Worm (Caenorhabditis elegans) whole organism, late embryonic: ENCODE results near the gene nhr-270.

ENCODE experiments used
- C08G9.2 ChIP-seq: sonication (generic microtip); optimal IDR thresholded peaks from 2 replicates; lab custom pipeline; 2016; ENCODE audit warnings: mild to moderate bottlenecking, missing genetic modification characterization, moderate library complexity, missing compliant biosample characterization
- C38D4.7 ChIP-seq: fragments of 200-800 bp; sonication (Bioruptor generic); optimal IDR thresholded peaks from 2 replicates; lab custom pipeline; 2018; ENCODE audit warnings: mild to moderate bottlenecking, missing genetic modification characterization, moderate library complexity, missing compliant biosample characterization
- F13H6.1 ChIP-seq: sonication (generic microtip); optimal IDR thresholded peaks from 2 replicates; lab custom pipeline; 2016; ENCODE audit warnings: missing genetic modification characterization, missing compliant biosample characterization
- K09A11.1 ChIP-seq: sonication (generic microtip); optimal IDR thresholded peaks from 2 replicates; lab custom pipeline; 2017; ENCODE audit warnings: antibody characterized with exemption, mild to moderate bottlenecking, missing genetic modification characterization, missing compliant biosample characterization; ENCODE audit not compliant: insufficient read depth
- T23F11.4 ChIP-seq: fragments of 200-800 bp; sonication (Bioruptor generic); optimal IDR thresholded peaks from 2 replicates; lab custom pipeline; 2018; ENCODE audit warnings: mild to moderate bottlenecking, missing genetic modification characterization, missing compliant biosample characterization
- Y22D7AL.16 ChIP-seq: sonication (generic microtip); optimal IDR thresholded peaks from 2 replicates; lab custom pipeline; 2016; ENCODE audit warnings: missing genetic modification characterization, missing compliant biosample characterization
- ahr-1 ChIP-seq: sonication (generic microtip); optimal IDR thresholded peaks from 2 replicates; lab custom pipeline; 2016; ENCODE audit warnings: missing genetic modification characterization, missing compliant biosample characterization
- ama-1 ChIP-seq: fragments of 150-350 bp; optimal IDR thresholded peaks from 2 replicates; lab custom pipeline; 2014
- ceh-18 ChIP-seq: sonication (generic microtip); optimal IDR thresholded peaks from 2 replicates; lab custom pipeline; 2016; ENCODE audit warnings: missing genetic modification characterization, missing compliant biosample characterization
- ceh-19 ChIP-seq: fragments of 200-800 bp; sonication (Bioruptor generic); optimal IDR thresholded peaks from 2 replicates; lab custom pipeline; 2018; ENCODE audit warnings: mild to moderate bottlenecking, missing genetic modification characterization, missing compliant biosample characterization
- ceh-30 ChIP-seq: fragments of 150-350 bp; optimal IDR thresholded peaks from 2 replicates; lab custom pipeline; 2014; ENCODE audit warnings: missing biosample characterization, missing genetic modification characterization
- ceh-34 ChIP-seq: sonication (generic microtip); optimal IDR thresholded peaks from 2 replicates; lab custom pipeline; 2016; ENCODE audit warnings: mild to moderate bottlenecking, missing genetic modification characterization, missing compliant biosample characterization
- ceh-45 ChIP-seq: fragments of 200-800 bp; sonication (Bioruptor generic); IDR thresholded peaks from 2 replicates; pipeline ENCODE4 v1.3.6; 2022; ENCODE audit warnings: missing genetic modification reagents, missing genetic modification characterization, missing compliant biosample characterization
- ceh-48 ChIP-seq: sonication (generic microtip); optimal IDR thresholded peaks from 2 replicates; lab custom pipeline; 2016; ENCODE audit warnings: missing genetic modification characterization, inconsistent platforms, missing compliant biosample characterization
- ceh-6 ChIP-seq: fragments of 200-800 bp; sonication (Bioruptor generic); optimal IDR thresholded peaks from 2 replicates; lab custom pipeline; 2018; ENCODE audit warnings: mild to moderate bottlenecking, missing genetic modification characterization, missing compliant biosample characterization
- dve-1 ChIP-seq: sonication (generic microtip); optimal IDR thresholded peaks from 2 replicates; lab custom pipeline; 2017; ENCODE audit warnings: antibody characterized with exemption, mild to moderate bottlenecking, missing genetic modification characterization, missing compliant biosample characterization
- elt-4 ChIP-seq: sonication (generic microtip); optimal IDR thresholded peaks from 2 replicates; lab custom pipeline; 2016; ENCODE audit warnings: missing genetic modification characterization, missing compliant biosample characterization
- ets-4 ChIP-seq: sonication (generic microtip); optimal IDR thresholded peaks from 2 replicates; lab custom pipeline; 2016; ENCODE audit warnings: missing genetic modification characterization, missing compliant biosample characterization
- eyg-1 ChIP-seq: sonication (generic microtip); optimal IDR thresholded peaks from 2 replicates; lab custom pipeline; 2016; ENCODE audit warnings: missing genotype, missing genetic modification characterization, missing compliant biosample characterization
- fkh-6 ChIP-seq: sonication (generic microtip); optimal IDR thresholded peaks from 2 replicates; lab custom pipeline; 2016; ENCODE audit warnings: missing genetic modification characterization, missing compliant biosample characterization
- gmeb-2 ChIP-seq: sonication (generic microtip); optimal IDR thresholded peaks from 2 replicates; lab custom pipeline; 2016; ENCODE audit warnings: missing genetic modification characterization, inconsistent platforms, missing compliant biosample characterization
- lim-6 ChIP-seq: sonication (generic microtip); optimal IDR thresholded peaks from 2 replicates; lab custom pipeline; 2016; ENCODE audit warnings: missing genetic modification characterization, missing compliant biosample characterization
- madf-2 ChIP-seq: sonication (generic microtip); optimal IDR thresholded peaks from 2 replicates; lab custom pipeline; 2017; ENCODE audit warnings: missing genetic modification characterization, missing compliant biosample characterization
- nfya-1 ChIP-seq: sonication (generic microtip); optimal IDR thresholded peaks from 2 replicates; lab custom pipeline; 2017; ENCODE audit warnings: missing genetic modification characterization, mild to moderate bottlenecking, missing compliant biosample characterization, antibody characterized with exemption, moderate library complexity
- nhr-11 ChIP-seq: fragments of 150-350 bp; optimal IDR thresholded peaks from 2 replicates; lab custom pipeline; 2014; ENCODE audit warnings: missing biosample characterization, missing genetic modification characterization
- npax-4 ChIP-seq: sonication (generic microtip); optimal IDR thresholded peaks from 2 replicates; lab custom pipeline; 2016; ENCODE audit warnings: missing genetic modification characterization, missing compliant biosample characterization
- pag-3 ChIP-seq: sonication (generic microtip); optimal IDR thresholded peaks from 2 replicates; lab custom pipeline; 2016; ENCODE audit warnings: missing compliant biosample characterization, missing genetic modification characterization, borderline replicate concordance
- pha-4 ChIP-seq: fragments of 150-350 bp; optimal IDR thresholded peaks from 2 replicates; lab custom pipeline; 2018; ENCODE audit warnings: missing biosample characterization, missing genetic modification reagents, missing genetic modification characterization
- ref-2 ChIP-seq: sonication (generic microtip); optimal IDR thresholded peaks from 2 replicates; lab custom pipeline; 2016; ENCODE audit warnings: missing genetic modification characterization, missing compliant biosample characterization
- sdc-2 ChIP-seq: sonication (generic microtip); optimal IDR thresholded peaks from 2 replicates; lab custom pipeline; 2016; ENCODE audit warnings: missing genotype, missing genetic modification characterization, missing compliant biosample characterization
- sox-4 ChIP-seq: sonication (generic microtip); optimal IDR thresholded peaks from 2 replicates; lab custom pipeline; 2017; ENCODE audit warnings: mild to moderate bottlenecking, missing genetic modification characterization, inconsistent platforms, missing compliant biosample characterization
- syd-9 ChIP-seq: sonication (generic microtip); optimal IDR thresholded peaks from 2 replicates; lab custom pipeline; 2016; ENCODE audit warnings: mild to moderate bottlenecking, missing genetic modification characterization, moderate library complexity, missing compliant biosample characterization
- ttx-3 ChIP-seq: sonication (generic microtip); optimal IDR thresholded peaks from 2 replicates; lab custom pipeline; 2016; ENCODE audit warnings: missing genetic modification reagents, missing genetic modification characterization, missing compliant biosample characterization
- unc-42 ChIP-seq: sonication (generic microtip); optimal IDR thresholded peaks from 2 replicates; lab custom pipeline; 2016; ENCODE audit warnings: missing genotype, missing genetic modification characterization, missing compliant biosample characterization
- unc-86 ChIP-seq: sonication (generic microtip); optimal IDR thresholded peaks from 2 replicates; lab custom pipeline; 2016; ENCODE audit warnings: missing genetic modification characterization, missing compliant biosample characterization

nhr-270 gene

DNA sequence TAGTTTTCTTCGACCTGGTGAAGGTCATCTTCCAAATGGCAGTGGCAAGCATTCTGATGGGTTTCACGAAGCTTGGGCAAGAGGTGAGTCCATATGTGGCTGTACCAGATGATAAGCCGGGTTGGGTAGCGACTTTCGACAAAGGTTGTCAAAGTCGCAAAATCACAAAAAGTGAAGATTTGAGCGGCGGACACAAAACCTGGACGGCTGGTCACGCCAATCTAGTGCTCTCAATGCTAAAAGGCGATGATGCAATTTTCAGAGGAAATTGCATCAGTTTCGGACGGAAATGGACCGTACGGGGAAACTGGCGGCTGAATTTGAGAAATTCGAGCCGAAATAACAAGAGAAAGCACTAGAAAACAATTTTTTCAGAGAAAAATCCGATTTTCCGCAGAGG lies 7.3 kb downstream of the nhr-270 start:
- no peak for TF ChIP-seq unc-42 (tag; lab: Kevin White, UChicago)
- no peak for TF ChIP-seq nfya-1 (tag; lab: Kevin White, UChicago)
- TF ChIP-seq T23F11.4 (GFP tag; lab: Kevin White, UChicago), result no peak
- TF ChIP-seq fkh-6 (tag; lab: Kevin White, UChicago), result no peak
- no peak for TF ChIP-seq lim-6 (tag; lab: Kevin White, UChicago)
- no peak for TF ChIP-seq eyg-1 (tag; lab: Kevin White, UChicago)
- no peak for TF ChIP-seq ttx-3
- no peak for TF ChIP-seq C08G9.2 (tag; lab: Kevin White, UChicago)
- TF ChIP-seq sox-4, result no peak
- no peak for TF ChIP-seq F13H6.1 (tag; lab: Kevin White, UChicago)
- TF ChIP-seq ref-2 (tag; lab: Kevin White, UChicago), result no peak
- TF ChIP-seq ceh-34, result no peak
- TF ChIP-seq, all 69 proteins: peak for 0

DNA sequence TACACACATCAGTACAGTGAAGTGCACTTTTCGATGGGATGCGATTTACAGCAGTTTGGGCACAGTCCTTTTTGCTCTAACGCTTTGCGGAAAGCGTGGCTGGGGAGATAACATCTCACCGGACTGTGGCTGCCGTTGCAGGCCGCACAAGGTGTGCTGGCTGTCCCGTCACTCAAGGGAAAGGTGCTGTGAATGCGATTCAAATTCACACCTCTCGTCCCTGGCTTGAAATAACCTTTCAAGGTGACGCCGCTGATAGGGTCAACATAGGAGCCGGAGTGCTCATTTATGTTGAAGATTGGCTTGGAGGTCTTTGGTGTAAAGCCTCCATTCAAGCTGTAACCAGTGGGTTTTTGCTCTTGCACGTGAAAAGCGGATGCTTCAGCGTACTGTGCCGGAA lies 10.4 kb downstream of the nhr-270 start:
- no peak for TF ChIP-seq elt-4
- no peak for TF ChIP-seq ets-4 (tag; lab: Kevin White, UChicago)
- TF ChIP-seq C38D4.7 (GFP tag; lab: Kevin White, UChicago), result no peak
- TF ChIP-seq dve-1, result no peak
- no peak for TF ChIP-seq ttx-3
- TF ChIP-seq Y22D7AL.16 (tag; lab: Kevin White, UChicago), result no peak
- TF ChIP-seq unc-86 (tag; lab: Kevin White, UChicago), result no peak
- no peak for TF ChIP-seq npax-4 (tag; lab: Kevin White, UChicago)
- TF ChIP-seq ceh-18 (tag; lab: Kevin White, UChicago), result no peak
- no peak for TF ChIP-seq ama-1
- no peak for TF ChIP-seq ceh-45
- TF ChIP-seq syd-9 (tag; lab: Kevin White, UChicago), result no peak
- TF ChIP-seq nhr-11, result no peak
- no peak for TF ChIP-seq ceh-6 (GFP tag; lab: Kevin White, UChicago)
- no peak for TF ChIP-seq pag-3 (tag; lab: Kevin White, UChicago)

DNA sequence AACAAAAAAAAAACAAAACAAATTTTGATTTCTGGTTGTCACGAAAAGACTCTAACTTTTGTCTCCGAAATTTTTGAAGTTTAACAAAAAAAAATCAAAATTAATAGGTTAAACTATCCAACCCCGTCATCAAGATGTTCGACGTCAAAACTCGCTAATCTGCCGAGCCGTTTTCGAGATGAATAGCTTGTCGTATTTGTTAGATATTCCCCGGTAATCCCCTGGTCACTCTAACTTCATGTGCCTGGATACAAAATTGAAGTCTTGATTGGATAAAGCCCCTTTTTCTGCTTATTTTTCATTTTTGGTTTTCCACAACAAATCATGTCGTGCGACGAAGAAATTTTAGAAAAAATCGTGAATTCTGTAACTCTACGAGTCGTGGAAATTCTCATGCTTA lies 22.1 kb downstream of the nhr-270 start, which contains the start of gene srab-16:
TSS of gene srab-16 (plus strand) at position 301 of the 400 bp plus-strand sequence.
- TF ChIP-seq ceh-19, result no peak

DNA sequence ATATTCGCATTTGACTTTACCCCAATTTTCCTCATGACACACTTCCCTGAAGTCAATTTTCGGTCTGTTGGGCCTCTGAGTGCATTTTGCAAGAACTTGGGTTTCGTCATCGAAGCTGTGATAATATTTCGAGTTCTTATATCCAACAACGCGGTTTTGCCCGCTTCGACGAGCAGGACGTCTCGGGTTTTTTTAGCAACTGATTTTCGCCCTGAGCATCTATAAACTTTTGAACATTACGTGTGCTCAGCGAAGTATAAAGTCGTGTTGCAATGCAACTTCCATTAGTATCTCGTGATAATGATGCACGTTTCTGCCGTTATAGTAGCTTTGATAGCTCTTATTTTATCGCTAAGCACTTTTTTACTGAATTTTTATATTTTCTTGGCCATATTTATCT lies 24.5 kb downstream of the nhr-270 start, which contains the start of gene srbc-60:
TSS of gene srbc-60 (plus strand) at position 301 of the 400 bp plus-strand sequence.
- TF ChIP-seq ceh-45 (no peak), ama-1 (no peak), elt-4 (no peak), ceh-48 (no peak), ceh-30 (tag; lab: Kevin White, UChicago) (no peak), Y22D7AL.16 (tag; lab: Kevin White, UChicago) (no peak), sdc-2 (tag; lab: Kevin White, UChicago) (no peak), ahr-1 (no peak), pha-4 (tag; lab: Kevin White, UChicago) (no peak), gmeb-2 (tag; lab: Kevin White, UChicago) (no peak), lim-6 (tag; lab: Kevin White, UChicago) (no peak), madf-2 (tag; lab: Kevin White, UChicago) (no peak), K09A11.1 (tag; lab: Kevin White, UChicago) (no peak), fkh-6 (tag; lab: Kevin White, UChicago) (no peak)

DNA sequence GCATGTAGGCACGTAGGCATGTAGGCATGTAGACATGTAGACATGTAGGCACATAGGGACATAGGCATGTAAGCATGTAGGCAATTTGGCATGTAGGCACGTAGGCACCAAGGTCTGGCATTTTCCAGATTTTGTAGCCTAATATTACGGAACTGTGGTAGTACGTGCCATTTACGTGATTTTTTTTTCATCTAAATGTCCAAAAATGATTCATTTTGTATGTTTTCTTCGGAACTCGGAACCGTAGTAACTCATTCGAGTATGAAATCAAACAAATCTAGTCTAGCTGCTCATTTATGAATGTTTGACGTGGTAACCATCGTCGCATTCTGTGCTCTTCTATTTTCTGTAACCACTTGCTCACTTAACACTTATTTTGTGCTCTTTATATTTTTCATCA lies 26.2 kb downstream of the nhr-270 start, which contains the start of gene srbc-59:
TSS of gene srbc-59 (plus strand) at position 301 of the 400 bp plus-strand sequence.
- TF ChIP-seq C38D4.7 (GFP tag; lab: Kevin White, UChicago) (no peak), madf-2 (tag; lab: Kevin White, UChicago) (no peak)
